Worm (Caenorhabditis elegans) whole organism, L1 larva: ENCODE data around the gene dod-22.

ENCODE experiments used
- dpl-1 ChIP-seq, 3 experiments: fragments of 150-350 bp in 2 of 3; sonication (generic microtip) in 1 of 3; optimal IDR thresholded peaks; 2 replicates each; lab custom pipeline; 2014 to 2017; ENCODE audit warnings: missing biosample characterization in 3 of 3, missing genetic modification characterization in 3 of 3, missing genetic modification reagents in 3 of 3
- jun-1 ChIP-seq: fragments of 150-350 bp; optimal IDR thresholded peaks from 2 replicates; lab custom pipeline; 2014; ENCODE audit warnings: missing biosample characterization, missing genetic modification reagents, missing genetic modification characterization
- lin-39 ChIP-seq: fragments of 150-350 bp; optimal IDR thresholded peaks from 2 replicates; lab custom pipeline; 2014; ENCODE audit warnings: missing biosample characterization, missing genetic modification reagents, missing genetic modification characterization
- mab-9 ChIP-seq: fragments of 200-800 bp; sonication (Bioruptor generic); IDR thresholded peaks from 2 replicates; pipeline ENCODE4 v1.3.6; 2022; ENCODE audit warnings: missing genetic modification reagents, missing genetic modification characterization, missing compliant biosample characterization
- mdl-1 ChIP-seq, 2 experiments: fragments of 150-350 bp; optimal IDR thresholded peaks; 2 replicates each; lab custom pipeline; 2014 to 2017; ENCODE audit warnings: missing biosample characterization in 2 of 2, missing genetic modification characterization in 2 of 2, inconsistent platforms in 1 of 2
- unc-62 ChIP-seq: fragments of 150-350 bp; optimal IDR thresholded peaks from 2 replicates; lab custom pipeline; 2014; ENCODE audit warnings: missing biosample characterization, missing genetic modification reagents, missing genetic modification characterization
- zag-1 ChIP-seq: fragments of 150-350 bp; optimal IDR thresholded peaks from 2 replicates; lab custom pipeline; 2014; ENCODE audit warnings: missing biosample characterization, missing genetic modification characterization
- ztf-11 ChIP-seq, 2 experiments: sonication (generic microtip); optimal IDR thresholded peaks; 2 replicates each; lab custom pipeline; 2016 to 2017; ENCODE audit warnings: missing genetic modification characterization in 2 of 2, missing biosample characterization in 1 of 2, missing compliant biosample characterization in 1 of 2

DNA sequence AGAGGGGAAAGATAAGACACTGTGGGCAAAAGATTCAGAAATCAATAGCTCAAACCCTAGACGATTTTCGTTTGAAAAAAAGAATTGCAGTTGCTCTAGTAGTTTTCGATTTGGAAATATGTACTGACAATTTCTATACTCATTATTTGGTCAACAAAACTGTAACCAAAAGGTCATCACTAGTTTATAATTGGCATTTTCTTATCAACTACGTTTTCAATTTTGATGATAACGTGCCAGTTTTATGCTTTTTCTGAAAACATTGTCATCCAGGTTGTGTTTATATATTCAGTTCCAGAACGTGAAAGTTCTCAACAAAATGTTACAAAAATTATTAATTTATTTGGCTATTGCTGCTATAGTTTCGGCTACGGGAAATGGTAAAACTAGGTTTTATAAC lies 2.6 kb upstream of the dod-22 start, which contains the start of gene F55G11.8:
- TF ChIP-seq jun-1 (tag; lab: Kevin White, UChicago) (no peak), mab-9 (GFP tag; lab: Robert Waterston, UW) (no peak), mdl-1 (tag; optimal IDR thresholded peaks at IDR 0.05; lab: Kevin White, UChicago) (no peak), zag-1 (tag; lab: Kevin White, UChicago) (no peak), lin-39 (tag; lab: Kevin White, UChicago) (no peak), dpl-1 (GFP tag; optimal IDR thresholded peaks at IDR 0.05; lab: Kevin White, UChicago) (no peak), ztf-11 (tag; optimal IDR thresholded peaks at IDR 0.05; lab: Kevin White, UChicago) (no peak), unc-62 (GFP tag; lab: Kevin White, UChicago) (no peak)
